Worm (Caenorhabditis elegans): ENCODE measurements around the gene mrp-1.

Gene mrp-1

DNA sequence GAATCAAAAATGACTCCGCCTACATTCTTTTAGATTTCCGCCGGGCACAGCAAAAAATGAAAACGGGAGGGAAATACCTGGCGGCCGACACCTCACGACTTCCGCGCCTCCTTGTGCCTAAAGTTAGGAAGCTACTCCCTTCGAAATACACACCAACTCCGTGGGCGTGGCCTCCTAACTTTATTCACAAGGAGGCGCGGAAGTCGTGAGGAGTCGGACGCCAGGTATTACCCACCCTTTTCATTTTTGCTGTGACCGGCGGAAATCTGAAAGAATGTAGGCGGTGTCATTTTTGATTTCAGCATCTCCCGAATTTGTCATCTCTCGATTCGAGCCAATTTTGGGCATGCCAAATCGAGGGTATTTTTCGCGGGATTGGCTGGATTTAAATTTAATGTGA is 49.6 kb downstream of the mrp-1 start:
- no peak for TF ChIP-seq nhr-77 (tag; optimal IDR thresholded peaks at IDR 0.05)
- TF ChIP-seq sup-37 (GFP tag; optimal IDR thresholded peaks at IDR 0.05): no peak
- TF ChIP-seq lin-39 (tag; optimal IDR thresholded peaks at IDR 0.05): no peak

DNA sequence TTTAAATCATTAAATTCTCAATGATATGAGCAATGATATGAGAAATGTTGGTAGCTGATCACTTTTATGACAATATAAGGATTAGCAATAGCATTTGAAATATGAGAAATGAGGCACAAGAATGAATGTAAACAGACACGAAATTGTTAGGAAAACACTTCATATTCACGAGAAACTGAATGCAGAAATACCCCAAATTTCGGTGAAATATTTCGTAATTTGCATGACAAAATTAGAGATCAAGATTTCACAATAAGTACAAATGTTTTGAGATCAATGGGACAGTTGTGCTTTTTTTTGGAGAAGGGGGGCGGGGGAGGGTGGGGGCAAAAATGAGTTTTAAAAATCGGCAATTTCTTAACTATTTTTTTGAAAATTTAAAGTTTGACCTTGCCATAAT is 51.3 kb downstream of the mrp-1 start:
- TF ChIP-seq rnt-1 (tag; optimal IDR thresholded peaks at IDR 0.05): no peak
- TF ChIP-seq tbx-2 (tag; optimal IDR thresholded peaks at IDR 0.05): no peak
- no peak for TF ChIP-seq nhr-20 (tag; optimal IDR thresholded peaks at IDR 0.05)
- TF ChIP-seq unc-130 (tag; optimal IDR thresholded peaks at IDR 0.05): no peak
- TF ChIP-seq skn-1 (tag; optimal IDR thresholded peaks at IDR 0.05): peak; percentile 99

DNA sequence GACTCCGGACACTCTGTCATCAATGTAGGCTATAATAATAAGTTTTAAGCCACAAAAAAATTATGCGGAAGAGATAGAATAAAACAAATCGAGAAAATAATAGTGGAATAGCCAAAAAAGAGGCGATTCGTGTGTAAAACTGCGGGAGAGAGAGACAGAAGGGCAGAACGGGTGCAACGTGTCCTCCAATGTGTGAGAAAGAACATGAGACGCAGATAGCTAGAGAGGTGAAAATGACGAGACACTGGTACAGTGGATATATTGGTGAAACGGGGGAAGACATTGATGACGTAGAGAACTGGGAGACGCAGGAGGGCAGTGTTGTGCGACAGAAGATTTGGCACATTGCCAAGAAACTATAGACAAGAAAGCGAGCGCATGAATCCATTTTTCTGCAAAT is 52.0 kb downstream of the mrp-1 start, which contains the start of gene F28C10.3:
Gene F28C10.3 (minus strand): TSS at position 101 of the 400 bp plus-strand sequence.
- TF ChIP-seq irx-1 (tag; optimal IDR thresholded peaks at IDR 0.05) (peak; percentile 64), egl-27 (tag; optimal IDR thresholded peaks at IDR 0.05) (peak; percentile 19 to 80), snu-23 (GFP tag; optimal IDR thresholded peaks at IDR 0.05) (peak; percentile 87), lin-39 (tag; optimal IDR thresholded peaks at IDR 0.05) (peak; percentile 53), snpc-4 (tag; optimal IDR thresholded peaks at IDR 0.05) (no peak), pax-3 (tag; optimal IDR thresholded peaks at IDR 0.05) (peak; percentile 21), fkh-4 (tag; optimal IDR thresholded peaks at IDR 0.05; ENCODE audit: borderline replicate concordance) (no peak), ceh-90 (tag; optimal IDR thresholded peaks at IDR 0.05) (no peak), dsc-1 (tag; optimal IDR thresholded peaks at IDR 0.05) (peak; percentile 65), mab-9 (GFP tag; IDR thresholded peaks at IDR 0.05) (peak; percentile 58; the same call in 1 of the 2 replicates), nhr-90 (tag; optimal IDR thresholded peaks at IDR 0.05; ENCODE audit: poor library complexity) (peak; percentile 79), dpl-1 (GFP tag; optimal IDR thresholded peaks at IDR 0.05) (peak in 2 of 3 experiments; percentile 14 to 25), grh-1 (GFP tag; IDR thresholded peaks at IDR 0.05) (peak; percentile 65), vab-15 (tag; optimal IDR thresholded peaks at IDR 0.05) (no peak), lin-14 (GFP tag; optimal IDR thresholded peaks at IDR 0.05) (peak; percentile 96), lsy-2 (tag; optimal IDR thresholded peaks at IDR 0.05) (peak; percentile 69 to 81), hpl-2 (GFP tag; optimal IDR thresholded peaks at IDR 0.05) (peak; percentile 48), lir-3 (tag; optimal IDR thresholded peaks at IDR 0.05; ENCODE audit: poor library complexity) (peak; percentile 43), mdl-1 (tag; optimal IDR thresholded peaks at IDR 0.05) (peak in 1 of 2 experiments; percentile 75), egl-13 (tag; optimal IDR thresholded peaks at IDR 0.05) (peak; percentile 50), ama-1 (optimal IDR thresholded peaks at IDR 0.05) (no peak), unc-30 (tag; optimal IDR thresholded peaks at IDR 0.05) (no peak), lin-13 (GFP tag; optimal IDR thresholded peaks at IDR 0.05) (peak; percentile 72), lin-35 (GFP tag; optimal IDR thresholded peaks at IDR 0.05) (peak; percentile 62 to 65), unc-130 (tag; optimal IDR thresholded peaks at IDR 0.05) (peak; percentile 21), C34B4.2 (tag; optimal IDR thresholded peaks at IDR 0.05) (no peak), nhr-237 (tag; optimal IDR thresholded peaks at IDR 0.05) (peak; percentile 36), sptf-1 (tag; optimal IDR thresholded peaks at IDR 0.05) (no peak), nhr-19 (GFP tag; conservative IDR thresholded peaks at IDR 0.05) (peak; percentile 73), aly-2 (tag; optimal IDR thresholded peaks at IDR 0.05) (peak; percentile 38), nhr-47 (tag; optimal IDR thresholded peaks at IDR 0.05) (peak; percentile 89), blmp-1 (tag; optimal IDR thresholded peaks at IDR 0.05) (peak; percentile 80), Y116A8C.19 (tag; optimal IDR thresholded peaks at IDR 0.05; ENCODE audit: borderline replicate concordance) (no peak), nhr-71 (tag; optimal IDR thresholded peaks at IDR 0.05) (peak; percentile 91), fkh-8 (tag; optimal IDR thresholded peaks at IDR 0.05) (peak; percentile 63), nhr-28 (tag; optimal IDR thresholded peaks at IDR 0.05) (no peak), ceh-63 (GFP tag; optimal IDR thresholded peaks at IDR 0.05) (no peak), unc-62 (GFP tag; optimal IDR thresholded peaks at IDR 0.05) (no peak), hlh-4 (tag; optimal IDR thresholded peaks at IDR 0.05) (no peak), mep-1 (tag; optimal IDR thresholded peaks at IDR 0.05) (peak; percentile 68), skn-1 (tag; optimal IDR thresholded peaks at IDR 0.05) (peak; percentile 93), pqm-1 (tag; optimal IDR thresholded peaks at IDR 0.05) (no peak), fos-1 (tag; optimal IDR thresholded peaks at IDR 0.05) (peak; percentile 81), tbx-2 (tag; optimal IDR thresholded peaks at IDR 0.05) (peak; percentile 80), unc-86 (tag; optimal IDR thresholded peaks at IDR 0.05) (peak; percentile 71)

All from whole organism, L1 larva.